Fruit fly (Drosophila melanogaster) whole organism, prepupa: ENCODE results near the gene Trx2.

Experiments used
- Blimp-1 ChIP-seq: fragments of 200-800 bp; sonication (Bioruptor generic); optimal IDR thresholded peaks from 3 replicates; lab custom pipeline; 2017; ENCODE audit warnings: missing biosample characterization, missing genetic modification characterization, mild to moderate bottlenecking, moderate library complexity, missing genetic modification reagents
- CG11902 ChIP-seq: fragments of 200-800 bp; sonication (Bioruptor generic); optimal IDR thresholded peaks from 3 replicates; lab custom pipeline; 2016; ENCODE audit warnings: missing biosample characterization, missing genetic modification characterization
- CG7368 ChIP-seq: fragments of 200-800 bp; sonication (Bioruptor generic); optimal IDR thresholded peaks from 3 replicates; lab custom pipeline; 2016; ENCODE audit warnings: missing biosample characterization, missing genetic modification characterization
- CG8319 ChIP-seq: fragments of 200-800 bp; sonication (Bioruptor generic); optimal IDR thresholded peaks from 3 replicates; lab custom pipeline; 2016; ENCODE audit warnings: missing biosample characterization, missing genetic modification characterization
- Met ChIP-seq: fragments of 200-800 bp; sonication (Bioruptor generic); optimal IDR thresholded peaks from 3 replicates; lab custom pipeline; 2016; ENCODE audit warnings: missing biosample characterization, missing genetic modification characterization
- OdsH ChIP-seq: fragments of 200-800 bp; sonication (Bioruptor generic); optimal IDR thresholded peaks from 3 replicates; lab custom pipeline; 2016; ENCODE audit warnings: missing biosample characterization, missing genetic modification characterization
- Smox ChIP-seq: fragments of 200-800 bp; sonication (Bioruptor generic); optimal IDR thresholded peaks from 3 replicates; lab custom pipeline; 2016; ENCODE audit warnings: missing biosample characterization, missing genetic modification characterization
- fd59A ChIP-seq: fragments of 200-800 bp; sonication (Bioruptor generic); optimal IDR thresholded peaks from 2 replicates; lab custom pipeline; 2017; ENCODE audit warnings: missing biosample characterization, mild to moderate bottlenecking, missing genetic modification characterization, missing genetic modification reagents

DNA sequence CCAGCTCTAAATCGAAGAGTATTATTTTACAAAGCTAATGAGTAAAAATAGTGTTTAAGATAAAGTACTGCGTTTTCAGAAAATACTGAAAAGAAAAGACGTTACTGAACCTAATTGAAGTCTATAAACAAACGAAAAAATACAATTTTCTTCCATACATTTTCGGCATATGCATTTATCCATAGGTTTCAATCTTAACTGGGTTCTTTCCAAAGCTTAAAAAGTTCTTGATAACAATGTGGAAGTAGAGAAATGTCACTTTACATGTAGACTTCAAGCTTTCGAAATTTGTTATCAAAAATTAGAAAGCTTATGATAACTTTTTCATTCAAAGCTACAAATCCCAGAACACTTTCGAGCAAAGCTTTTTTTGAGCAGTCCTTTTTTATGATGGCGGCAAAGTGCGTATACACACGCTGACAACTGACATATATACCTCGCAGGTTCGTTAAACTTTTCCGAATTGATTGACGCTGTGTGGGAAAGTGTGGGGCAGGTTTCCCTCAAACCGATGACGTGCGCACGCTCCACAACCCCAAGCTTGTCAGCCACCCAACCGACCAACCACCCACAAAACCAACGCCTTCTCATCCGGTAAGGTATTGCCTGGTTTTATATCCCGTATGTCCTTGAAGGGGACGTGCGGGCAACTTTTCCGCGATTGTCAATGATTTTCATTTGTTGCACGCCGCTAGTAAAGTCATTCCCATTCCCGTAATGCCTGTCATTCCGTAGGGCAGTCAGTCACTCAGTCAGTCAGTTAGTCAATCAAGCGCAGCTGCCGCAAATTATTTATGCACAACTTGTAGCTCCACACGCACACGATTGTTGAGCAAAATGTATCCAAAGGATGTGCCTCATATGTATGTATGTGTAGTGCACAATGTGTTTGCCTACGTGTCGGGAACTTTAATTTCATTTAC is 44.6 kb downstream of the Trx2 start:
- TF ChIP-seq CG11902 (no peak), CG7368 (GFP tag; lab: Kevin White, UChicago) (no peak), CG8319 (GFP tag; lab: Kevin White, UChicago) (no peak), Smox (no peak), fd59A (GFP tag; lab: Kevin White, UChicago) (no peak), Blimp-1 (no peak), OdsH (GFP tag; lab: Kevin White, UChicago) (no peak), Met (GFP tag; lab: Kevin White, UChicago) (no peak)
